Worm (Caenorhabditis elegans) whole organism, L2 larva: ENCODE measurements around the gene sqv-6.

Experiments used
- C34F6.9 ChIP-seq: fragments of 150-350 bp; optimal IDR thresholded peaks from 2 replicates; lab custom pipeline; 2014; ENCODE audit warnings: missing biosample characterization, missing genetic modification characterization
- ZK546.5 ChIP-seq: sonication (generic microtip); optimal IDR thresholded peaks from 2 replicates; lab custom pipeline; 2017; ENCODE audit warnings: missing biosample characterization, missing genetic modification characterization
- alr-1 ChIP-seq: fragments of 150-350 bp; optimal IDR thresholded peaks from 2 replicates; lab custom pipeline; 2014; ENCODE audit warnings: missing biosample characterization, missing genetic modification characterization
- aly-2 ChIP-seq: fragments of 150-350 bp; optimal IDR thresholded peaks from 2 replicates; lab custom pipeline; 2014; ENCODE audit warnings: missing biosample characterization, missing genetic modification characterization
- ama-1 ChIP-seq: fragments of 150-350 bp; optimal IDR thresholded peaks from 2 replicates; lab custom pipeline; 2018; ENCODE audit warnings: inconsistent platforms
- ceh-16 ChIP-seq: fragments of 150-350 bp; optimal IDR thresholded peaks from 2 replicates; lab custom pipeline; 2014; ENCODE audit warnings: missing biosample characterization, missing genetic modification characterization
- crh-2 ChIP-seq: sonication (generic microtip); optimal IDR thresholded peaks from 2 replicates; lab custom pipeline; 2017; ENCODE audit warnings: missing biosample characterization, missing genetic modification characterization
- dmd-4 ChIP-seq: sonication (generic microtip); optimal IDR thresholded peaks from 2 replicates; lab custom pipeline; 2017; ENCODE audit warnings: missing biosample characterization, missing genetic modification characterization
- egl-27 ChIP-seq: sonication (generic microtip); optimal IDR thresholded peaks from 3 replicates; lab custom pipeline; 2017; ENCODE audit warnings: missing biosample characterization, missing genetic modification reagents, missing genetic modification characterization
- elt-1 ChIP-seq: fragments of 150-350 bp; optimal IDR thresholded peaks from 2 replicates; lab custom pipeline; 2014; ENCODE audit warnings: missing biosample characterization, missing genetic modification characterization
- elt-3 ChIP-seq: sonication (generic microtip); optimal IDR thresholded peaks from 2 replicates; lab custom pipeline; 2017; ENCODE audit warnings: missing biosample characterization, missing genetic modification characterization
- fos-1 ChIP-seq: fragments of 150-350 bp; optimal IDR thresholded peaks from 2 replicates; lab custom pipeline; 2014; ENCODE audit warnings: missing biosample characterization, missing genetic modification characterization
- lin-11 ChIP-seq: fragments of 150-350 bp; sonication (generic microtip); optimal IDR thresholded peaks from 2 replicates; lab custom pipeline; 2014; ENCODE audit warnings: missing biosample characterization, missing genetic modification characterization, inconsistent platforms, mixed read lengths
- lin-13 ChIP-seq: fragments of 150-350 bp; optimal IDR thresholded peaks from 2 replicates; lab custom pipeline; 2014; ENCODE audit warnings: missing biosample characterization, missing genetic modification reagents, missing genetic modification characterization
- lin-39 ChIP-seq: fragments of 150-350 bp; optimal IDR thresholded peaks from 2 replicates; lab custom pipeline; 2014; ENCODE audit warnings: missing biosample characterization, missing genetic modification reagents, missing genetic modification characterization
- lsy-2 ChIP-seq, 2 experiments: fragments of 150-350 bp in 1 of 2; sonication (generic microtip) in 1 of 2; optimal IDR thresholded peaks; 2 replicates each; lab custom pipeline; 2014 to 2017; ENCODE audit warnings: missing biosample characterization in 2 of 2, missing genetic modification characterization in 2 of 2
- mab-5 ChIP-seq: fragments of 150-350 bp; optimal IDR thresholded peaks from 2 replicates; lab custom pipeline; 2014; ENCODE audit warnings: missing biosample characterization, missing genetic modification characterization
- mbf-1 ChIP-seq: sonication (generic microtip); optimal IDR thresholded peaks from 2 replicates; lab custom pipeline; 2017; ENCODE audit warnings: missing biosample characterization, missing genetic modification characterization
- mdl-1 ChIP-seq, 2 experiments: fragments of 150-350 bp in 1 of 2; sonication (generic microtip) in 1 of 2; optimal IDR thresholded peaks; 2 replicates each; lab custom pipeline; 2017; ENCODE audit warnings: missing biosample characterization in 2 of 2, missing genetic modification characterization in 2 of 2
- nhr-10 ChIP-seq: sonication (generic microtip); optimal IDR thresholded peaks from 2 replicates; lab custom pipeline; 2017; ENCODE audit warnings: missing biosample characterization, missing genetic modification characterization
- nhr-11 ChIP-seq: fragments of 150-350 bp; optimal IDR thresholded peaks from 2 replicates; lab custom pipeline; 2014; ENCODE audit warnings: missing biosample characterization, missing genetic modification characterization
- nhr-12 ChIP-seq: fragments of 150-350 bp; optimal IDR thresholded peaks from 2 replicates; lab custom pipeline; 2014; ENCODE audit warnings: missing biosample characterization, missing genetic modification characterization
- nhr-129 ChIP-seq: fragments of 150-350 bp; optimal IDR thresholded peaks from 2 replicates; lab custom pipeline; 2014; ENCODE audit warnings: missing biosample characterization, missing genetic modification characterization
- nhr-21 ChIP-seq: fragments of 150-350 bp; optimal IDR thresholded peaks from 2 replicates; lab custom pipeline; 2014; ENCODE audit warnings: missing biosample characterization, missing genetic modification characterization
- nhr-23 ChIP-seq: fragments of 150-350 bp; optimal IDR thresholded peaks from 2 replicates; lab custom pipeline; 2014; ENCODE audit warnings: missing biosample characterization, missing genetic modification reagents, missing genetic modification characterization
- nhr-237 ChIP-seq: fragments of 150-350 bp; optimal IDR thresholded peaks from 2 replicates; lab custom pipeline; 2014; ENCODE audit warnings: missing biosample characterization, missing genetic modification characterization
- nhr-25 ChIP-seq: fragments of 150-350 bp; sonication (generic microtip); optimal IDR thresholded peaks from 3 replicates; lab custom pipeline; 2014; ENCODE audit warnings: missing biosample characterization, missing genetic modification characterization
- nhr-6 ChIP-seq: fragments of 150-350 bp; optimal IDR thresholded peaks from 2 replicates; lab custom pipeline; 2014; ENCODE audit warnings: missing biosample characterization, missing genetic modification characterization
- nhr-77 ChIP-seq: fragments of 150-350 bp; optimal IDR thresholded peaks from 2 replicates; lab custom pipeline; 2014; ENCODE audit warnings: missing biosample characterization, missing genetic modification characterization
- sem-4 ChIP-seq: fragments of 150-350 bp; optimal IDR thresholded peaks from 2 replicates; lab custom pipeline; 2014; ENCODE audit warnings: missing biosample characterization, missing genetic modification reagents, missing genetic modification characterization
- sma-3 ChIP-seq: sonication (generic microtip); optimal IDR thresholded peaks from 2 replicates; lab custom pipeline; 2016; ENCODE audit warnings: missing genetic modification reagents, missing genetic modification characterization, missing compliant biosample characterization
- snpc-4 ChIP-seq: fragments of 150-350 bp; optimal IDR thresholded peaks from 2 replicates; lab custom pipeline; 2014; ENCODE audit warnings: missing biosample characterization, missing genetic modification characterization
- unc-39 ChIP-seq: fragments of 150-350 bp; optimal IDR thresholded peaks from 2 replicates; lab custom pipeline; 2014; ENCODE audit warnings: missing biosample characterization, missing genetic modification characterization
- unc-55 ChIP-seq: fragments of 150-350 bp; sonication (generic microtip); optimal IDR thresholded peaks from 3 replicates; lab custom pipeline; 2014; ENCODE audit warnings: missing biosample characterization, missing genetic modification reagents, missing genetic modification characterization
- unc-62 ChIP-seq: fragments of 150-350 bp; optimal IDR thresholded peaks from 2 replicates; lab custom pipeline; 2014; ENCODE audit warnings: missing biosample characterization, missing genetic modification reagents, missing genetic modification characterization
- ztf-1 ChIP-seq: fragments of 200-800 bp; sonication (Bioruptor generic); conservative IDR thresholded peaks from 2 replicates; pipeline ENCODE4 v1.3.6; 2022; ENCODE audit warnings: missing genetic modification characterization, missing compliant biosample characterization
- ztf-11 ChIP-seq: sonication (generic microtip); optimal IDR thresholded peaks from 2 replicates; lab custom pipeline; 2017; ENCODE audit warnings: missing biosample characterization, missing genetic modification characterization
- ztf-4 ChIP-seq: fragments of 150-350 bp; optimal IDR thresholded peaks from 2 replicates; lab custom pipeline; 2014; ENCODE audit warnings: missing biosample characterization, missing genetic modification characterization

sqv-6 gene

ce11 chrV:945828-946227 lies 18.8 kb downstream of the sqv-6 start:
- TF ChIP-seq nhr-21 (tag; lab: Kevin White, UChicago), result no peak
- TF ChIP-seq lsy-2 (tag; optimal IDR thresholded peaks at IDR 0.05; lab: Kevin White, UChicago), result no peak
- no peak for TF ChIP-seq dmd-4 (tag; lab: Kevin White, UChicago)

ce11 chrV:945144-945543 lies 19.4 kb downstream of the sqv-6 start, which contains the start of gene Y50D4C.3:
TSS of gene Y50D4C.3 (minus strand) at chrV:945244.
- TF ChIP-seq nhr-10 (tag; lab: Kevin White, UChicago) (no peak), ztf-11 (tag; lab: Kevin White, UChicago) (no peak), nhr-129 (tag; lab: Kevin White, UChicago) (no peak), aly-2 (tag; lab: Kevin White, UChicago) (no peak), nhr-77 (tag; lab: Kevin White, UChicago) (no peak), snpc-4 (tag; lab: Kevin White, UChicago) (no peak), egl-27 (tag; lab: Kevin White, UChicago) (no peak), lin-39 (tag; lab: Kevin White, UChicago) (no peak), ceh-16 (tag; lab: Kevin White, UChicago) (no peak), unc-39 (tag; lab: Kevin White, UChicago) (no peak)
- TF ChIP-seq, all 48 proteins: peak for 0

- TF ChIP-seq crh-2 (tag; lab: Kevin White, UChicago) (no peak), lin-13 (GFP tag; lab: Kevin White, UChicago) (no peak), fos-1 (tag; lab: Kevin White, UChicago) (no peak), nhr-129 (tag; lab: Kevin White, UChicago) (no peak), sma-3 (GFP tag; lab: Kevin White, UChicago) (no peak), sem-4 (tag; lab: Kevin White, UChicago) (no peak), unc-62 (GFP tag; lab: Kevin White, UChicago) (no peak), elt-1 (no peak), ceh-16 (tag; lab: Kevin White, UChicago) (no peak), nhr-23 (tag; lab: Kevin White, UChicago) (no peak), nhr-6 (tag; lab: Kevin White, UChicago) (no peak), snpc-4 (tag; lab: Kevin White, UChicago) (no peak), nhr-25 (tag; lab: Kevin White, UChicago) (no peak), mab-5 (tag; lab: Kevin White, UChicago) (no peak), unc-39 (tag; lab: Kevin White, UChicago) (no peak), alr-1 (tag; lab: Kevin White, UChicago) (no peak), egl-27 (tag; lab: Kevin White, UChicago) (no peak), lin-11 (tag; lab: Kevin White, UChicago) (no peak), mbf-1 (tag; lab: Kevin White, UChicago) (no peak)
- TF ChIP-seq, all 48 proteins: peak for 0
Measured at ce11 chrV:942556-942955, 22.0 kb downstream of the sqv-6 start.

ce11 chrV:939341-939740 lies 25.2 kb downstream of the sqv-6 start:
- TF ChIP-seq nhr-237 (tag; lab: Kevin White, UChicago) (no peak), mbf-1 (tag; lab: Kevin White, UChicago) (no peak), nhr-25 (tag; lab: Kevin White, UChicago) (no peak), nhr-21 (tag; lab: Kevin White, UChicago) (no peak), ZK546.5 (no peak), C34F6.9 (tag; lab: Kevin White, UChicago) (no peak), ztf-1 (GFP tag; lab: Robert Waterston, UW) (no peak), egl-27 (tag; lab: Kevin White, UChicago) (no peak), elt-3 (tag; lab: Kevin White, UChicago) (no peak), snpc-4 (tag; lab: Kevin White, UChicago) (no peak), nhr-11 (tag; lab: Kevin White, UChicago) (no peak), mdl-1 (tag; optimal IDR thresholded peaks at IDR 0.05; lab: Kevin White, UChicago) (no peak), nhr-10 (tag; lab: Kevin White, UChicago) (no peak), ztf-4 (tag; lab: Kevin White, UChicago) (no peak), ama-1 (no peak), unc-55 (GFP tag; lab: Kevin White, UChicago) (no peak), crh-2 (tag; lab: Kevin White, UChicago) (no peak), nhr-12 (tag; lab: Kevin White, UChicago) (no peak), lin-39 (tag; lab: Kevin White, UChicago) (no peak)
